Worm (Caenorhabditis elegans) whole organism, young adult: ENCODE measurements around the gene magu-1.
A peak's percentile ranks its signal among the peaks of the same experiment; 100 is the strongest.

Experiments used
- F22D6.2 ChIP-seq: sonication (generic microtip); optimal IDR thresholded peaks from 2 replicates; lab custom pipeline; 2016; ENCODE audit warnings: mild to moderate bottlenecking, missing genetic modification characterization, missing compliant biosample characterization
- ZK185.1 ChIP-seq: sonication (generic microtip); optimal IDR thresholded peaks from 2 replicates; lab custom pipeline; 2016; ENCODE audit warnings: mild to moderate bottlenecking, missing genetic modification characterization, missing compliant biosample characterization; ENCODE audit not compliant: poor library complexity, severe bottlenecking
- ama-1 ChIP-seq, 3 experiments: fragments of 150-350 bp in 1 of 3; sonication (generic microtip) in 2 of 3; optimal IDR thresholded peaks; 2 replicates each; lab custom pipeline; 2014 to 2018; ENCODE audit warnings: missing biosample characterization in 2 of 3, missing genetic modification characterization in 2 of 3, missing genetic modification reagents in 2 of 3
- ceh-27 ChIP-seq: fragments of 200-800 bp; sonication (Bioruptor generic); optimal IDR thresholded peaks from 2 replicates; lab custom pipeline; 2018; ENCODE audit warnings: mild to moderate bottlenecking, missing genetic modification characterization, moderate library complexity, missing compliant biosample characterization
- egl-18 ChIP-seq: fragments of 200-800 bp; sonication (Bioruptor generic); IDR thresholded peaks from 2 replicates; pipeline ENCODE4 v1.3.6; 2022; ENCODE audit warnings: missing genetic modification reagents, missing genetic modification characterization, missing compliant biosample characterization
- him-1 ChIP-seq: sonication (generic microtip); optimal IDR thresholded peaks from 2 replicates; lab custom pipeline; 2016; ENCODE audit warnings: missing genotype, missing genetic modification reagents, missing genetic modification characterization, missing compliant biosample characterization
- madf-8 ChIP-seq: fragments of 200-800 bp; sonication (Bioruptor generic); conservative IDR thresholded peaks from 2 replicates; pipeline ENCODE4 v1.3.6; 2022; ENCODE audit warnings: missing genetic modification reagents, missing genetic modification characterization, missing compliant biosample characterization
- mes-4 ChIP-seq: sonication (generic microtip); optimal IDR thresholded peaks from 2 replicates; lab custom pipeline; 2016; ENCODE audit warnings: missing genotype, missing genetic modification characterization, missing compliant biosample characterization
- nfyb-1 ChIP-seq: fragments of 200-800 bp; sonication (Bioruptor generic); IDR thresholded peaks from 2 replicates; pipeline ENCODE4 v1.3.6; 2022; ENCODE audit warnings: missing genetic modification reagents, missing genetic modification characterization, missing compliant biosample characterization
- rec-8 ChIP-seq, 2 experiments: sonication (generic microtip); optimal IDR thresholded peaks; 2 replicates each; lab custom pipeline; 2016; ENCODE audit warnings: mild to moderate bottlenecking in 2 of 2, missing genetic modification characterization in 2 of 2, missing genetic modification reagents in 2 of 2, missing genotype in 2 of 2, missing biosample characterization in 1 of 2, missing compliant biosample characterization in 1 of 2, moderate library complexity in 1 of 2
- sptf-2 ChIP-seq: fragments of 200-800 bp; sonication (Bioruptor generic); optimal IDR thresholded peaks from 2 replicates; lab custom pipeline; 2018; ENCODE audit warnings: mild to moderate bottlenecking, missing genetic modification characterization, missing compliant biosample characterization
- unc-130 ChIP-seq: sonication (generic microtip); optimal IDR thresholded peaks from 2 replicates; lab custom pipeline; 2016; ENCODE audit warnings: missing genetic modification reagents, missing genetic modification characterization, missing compliant biosample characterization
- ztf-3 ChIP-seq: fragments of 200-800 bp; sonication (Bioruptor generic); optimal IDR thresholded peaks from 2 replicates; lab custom pipeline; 2018; ENCODE audit warnings: mild to moderate bottlenecking, missing genetic modification characterization, missing compliant biosample characterization

- TF ChIP-seq ZK185.1 (tag; lab: Kevin White, UChicago) (peak; percentile 28), F22D6.2 (tag; lab: Kevin White, UChicago) (no peak), madf-8 (no peak), ztf-3 (no peak), ama-1 (optimal IDR thresholded peaks at IDR 0.05; lab: Kevin White, UChicago) (no peak), ama-1 (GFP tag; optimal IDR thresholded peaks at IDR 0.05; lab: Kevin White, UChicago) (no peak), mes-4 (tag; lab: Kevin White, UChicago) (no peak), rec-8 (tag; optimal IDR thresholded peaks at IDR 0.05; lab: Kevin White, UChicago) (no peak), unc-130 (GFP tag; lab: Kevin White, UChicago) (no peak), him-1 (tag; lab: Kevin White, UChicago) (no peak), ceh-27 (GFP tag; lab: Kevin White, UChicago) (peak; percentile 53), nfyb-1 (peak; percentile 76), sptf-2 (no peak), egl-18 (no peak)
Observed at ce11 chrIII:432988-433387, 38.5 kb downstream of the magu-1 start.
